Fruit fly (Drosophila melanogaster) S2 (cell line): ENCODE results near the gene Cpr23B.
A peak's percentile ranks its signal among the peaks of the same experiment; 100 is the strongest.

Experiments
- CG8478 ChIP-seq: fragments of >200 bp; optimal IDR thresholded peaks from 2 replicates; lab custom pipeline; 2018
- CTCF ChIP-seq, 2 experiments: fragments of >200 bp; optimal IDR thresholded peaks; 2 replicates each; lab custom pipeline; 2018

The Cpr23B gene

DNA sequence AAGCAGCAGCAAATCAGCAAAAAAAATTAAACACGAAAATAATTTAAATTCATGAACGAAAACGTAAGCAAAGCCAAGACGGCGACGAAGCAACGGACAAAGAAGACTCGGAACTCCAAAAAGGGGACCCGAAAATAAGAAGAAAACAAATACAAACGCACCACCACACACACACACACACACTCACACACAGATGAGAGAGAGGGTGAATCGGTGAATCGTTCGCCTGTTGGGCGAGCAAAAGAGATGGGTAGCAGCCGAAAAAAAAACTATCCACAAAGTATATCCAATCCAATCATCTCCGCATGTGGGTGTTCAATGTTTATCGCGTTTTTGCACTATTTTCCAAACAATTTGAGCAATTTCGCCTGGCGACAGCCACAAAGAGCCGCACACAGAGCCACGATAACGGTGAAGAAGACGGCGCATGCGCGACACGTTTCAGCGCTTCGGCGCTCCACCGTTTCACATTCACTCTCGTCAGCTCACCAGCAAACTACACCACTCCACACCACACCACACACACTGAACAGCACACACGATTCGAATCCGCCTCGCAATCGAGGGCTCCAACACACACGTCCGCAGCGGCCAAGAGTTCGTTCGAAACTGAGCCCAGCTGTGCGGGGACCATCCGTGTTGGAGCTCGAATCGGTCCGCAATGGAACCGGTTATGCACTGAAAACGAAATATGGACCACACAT lies 8.4 kb upstream of the Cpr23B start, which contains the start of gene Duox:
Gene Duox (minus strand): TSS at position 612 of the 704 bp plus-strand sequence.
- TF ChIP-seq CTCF (optimal IDR thresholded peaks at IDR 0.05; lab: Kevin White, UChicago) (no peak), CG8478 (no peak)

DNA sequence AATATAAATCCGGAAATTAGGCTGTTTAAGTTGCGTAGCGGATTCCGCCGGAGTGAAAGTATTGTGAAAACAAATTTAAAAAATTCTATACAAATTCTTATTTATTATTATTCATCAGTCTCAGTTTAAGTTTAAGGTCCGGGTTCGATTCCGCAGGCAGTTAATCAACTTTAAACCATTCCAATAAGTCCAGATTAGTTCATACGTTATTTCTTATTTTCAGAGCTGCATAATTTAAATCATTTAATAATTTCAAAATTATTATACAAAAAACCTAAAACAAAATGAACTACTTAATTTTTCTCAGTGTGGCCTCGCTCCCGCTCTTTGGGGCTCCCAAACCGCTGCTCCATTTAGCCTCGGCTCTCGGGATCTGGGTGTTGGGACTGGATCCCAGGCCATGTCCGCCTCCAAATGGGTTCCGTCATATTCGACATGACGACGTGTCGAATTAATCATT lies 7.8 kb upstream of the Cpr23B start:
- TF ChIP-seq CG8478 (no peak), CTCF (optimal IDR thresholded peaks at IDR 0.05; lab: Kevin White, UChicago) (no peak)

DNA sequence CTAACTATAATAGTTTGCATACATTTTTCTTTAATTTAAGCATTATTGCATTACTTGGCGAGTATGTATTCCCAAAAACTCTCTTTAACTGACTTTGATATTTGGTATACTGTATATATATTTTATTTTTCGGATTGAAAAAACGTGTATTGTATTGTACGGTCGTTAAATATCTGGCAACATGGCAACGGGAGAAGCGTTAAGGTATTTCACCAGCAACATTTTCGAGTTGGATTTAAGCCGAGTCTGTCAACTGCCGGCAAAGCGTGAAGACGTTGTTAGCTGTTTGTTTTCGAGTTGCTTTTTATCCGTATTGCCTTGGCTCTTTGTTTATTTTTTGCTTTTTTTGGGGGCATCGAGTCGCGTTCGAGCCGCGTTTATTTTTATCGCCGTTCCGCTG lies 1.6 kb downstream of the Cpr23B start, which contains the start of gene CG2975:
Gene CG2975 (plus strand): TSS at position 275 of the 400 bp plus-strand sequence.
- no peak for TF ChIP-seq CG8478
- no peak for TF ChIP-seq CTCF (optimal IDR thresholded peaks at IDR 0.05; lab: Kevin White, UChicago)

DNA sequence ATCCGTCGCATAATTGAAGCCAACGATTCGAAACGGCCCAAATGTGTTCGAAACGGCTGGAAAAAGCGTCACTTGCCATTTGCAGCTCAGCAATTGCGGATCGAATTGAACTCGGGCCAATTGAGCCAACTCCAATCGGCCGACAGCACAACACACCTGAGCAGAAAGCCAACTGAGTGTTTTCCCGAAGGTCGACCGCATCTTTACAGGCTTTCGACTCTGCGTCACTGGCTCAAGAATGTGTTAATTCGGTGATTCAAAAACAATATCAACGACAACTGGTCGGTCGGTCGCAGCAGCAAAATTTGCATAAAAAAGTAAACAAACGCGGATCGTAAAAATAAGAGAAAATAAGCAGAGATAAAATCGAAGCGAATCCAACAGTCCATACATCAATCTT lies 2.1 kb downstream of the Cpr23B start:
- no peak for TF ChIP-seq CG8478
- no peak for TF ChIP-seq CTCF (optimal IDR thresholded peaks at IDR 0.05; lab: Kevin White, UChicago)

DNA sequence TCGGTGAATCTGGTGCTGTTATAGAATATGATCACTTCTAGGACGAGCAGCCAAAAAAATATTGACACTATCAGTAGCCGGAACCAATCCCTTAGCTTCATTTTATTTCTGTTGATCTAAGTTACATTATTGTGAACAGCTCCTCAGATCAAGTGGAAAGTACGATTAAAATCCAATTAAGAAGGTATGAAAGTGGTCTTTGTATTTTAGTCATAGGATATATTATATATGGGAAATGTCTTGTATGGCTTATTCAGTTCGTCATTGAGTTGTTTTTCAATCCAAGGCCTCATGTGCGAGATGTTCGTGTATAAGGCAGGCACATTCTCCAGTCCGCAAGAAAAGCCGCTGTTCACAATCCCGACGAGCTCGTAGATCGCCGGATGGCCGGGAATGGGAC lies 6.2 kb downstream of the Cpr23B start, which contains the start of gene CG18558:
Gene CG18558 (minus strand): TSS at position 101 of the 400 bp plus-strand sequence.
- TF ChIP-seq CTCF (optimal IDR thresholded peaks at IDR 0.05; lab: Kevin White, UChicago): no peak

DNA sequence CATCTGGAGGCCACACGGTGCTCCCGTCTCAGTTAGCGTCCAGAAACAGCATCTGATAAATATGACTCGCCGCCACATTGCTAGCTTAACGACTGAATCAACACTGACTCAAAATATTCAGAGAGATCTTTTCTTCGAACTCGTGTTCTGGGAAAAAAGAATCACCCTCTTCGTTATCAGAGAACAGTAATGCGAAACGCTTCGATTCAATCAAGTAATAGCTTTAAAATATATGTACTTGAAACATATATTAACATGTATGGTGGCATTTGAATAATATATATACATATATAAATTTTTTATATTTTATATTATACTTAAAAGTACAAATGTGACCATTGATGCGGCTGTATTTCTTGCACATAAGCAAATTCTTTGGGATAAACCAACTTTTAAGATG lies 7.4 kb downstream of the Cpr23B start, which contains the start of gene CG18557:
Gene CG18557 (minus strand): TSS at position 101 of the 400 bp plus-strand sequence.
- TF ChIP-seq CG8478: no peak
- TF ChIP-seq CTCF (optimal IDR thresholded peaks at IDR 0.05; lab: Kevin White, UChicago): no peak

DNA sequence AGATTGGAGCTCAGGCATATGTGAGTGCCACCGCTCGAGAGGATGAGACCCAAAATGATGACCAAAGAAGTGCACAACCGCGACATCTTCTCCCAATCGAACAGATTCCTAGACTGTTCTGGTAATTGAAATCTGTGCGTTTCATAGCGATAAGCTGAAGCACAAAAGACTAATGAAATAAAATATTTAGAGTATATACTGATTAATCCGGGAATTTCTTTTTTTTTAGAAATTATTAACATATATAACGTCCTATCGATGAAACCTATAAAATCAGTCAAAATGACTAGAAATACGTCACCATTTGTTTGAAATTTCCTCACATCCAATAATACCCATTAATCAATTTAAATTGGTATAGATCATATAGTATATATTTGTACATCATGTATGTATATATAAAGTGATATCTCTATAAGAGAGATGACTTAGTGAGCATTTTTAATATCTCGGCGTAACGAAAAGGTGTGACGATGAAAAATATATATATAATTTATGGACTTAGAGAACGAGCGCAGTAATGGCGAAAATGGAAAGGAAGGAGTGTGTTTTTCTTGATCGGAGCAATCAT lies 9.0 kb downstream of the Cpr23B start, which contains the start of the genes CG3117 and CG2983:
Gene CG3117 (minus strand): TSS at position 101 of the 571 bp plus-strand sequence.
Gene CG2983 (plus strand): TSS at position 521 of the 571 bp plus-strand sequence.
- TF ChIP-seq CG8478: no peak
- no peak for TF ChIP-seq CTCF (optimal IDR thresholded peaks at IDR 0.05; lab: Kevin White, UChicago)

DNA sequence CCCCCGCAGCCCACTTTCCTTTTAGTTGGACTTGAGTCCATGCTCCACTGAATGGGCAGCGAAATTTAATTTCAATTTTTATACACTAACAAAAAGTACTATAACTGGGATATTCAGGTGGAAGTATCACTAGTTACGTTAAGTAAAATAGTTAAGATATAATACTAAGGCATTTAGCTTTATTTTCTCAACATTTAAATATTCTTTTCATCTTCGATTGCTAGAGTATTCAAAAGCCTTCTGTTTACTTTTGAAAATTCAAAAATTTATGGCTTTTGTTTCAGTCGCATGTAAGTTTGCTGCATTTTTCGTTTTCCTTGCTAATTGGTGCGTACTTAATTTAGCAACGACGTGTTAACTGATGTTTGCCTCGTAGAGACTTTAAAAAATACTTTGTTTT lies 13.4 kb downstream of the Cpr23B start:
- no peak for TF ChIP-seq CTCF (optimal IDR thresholded peaks at IDR 0.05; lab: Kevin White, UChicago)
- no peak for TF ChIP-seq CG8478

DNA sequence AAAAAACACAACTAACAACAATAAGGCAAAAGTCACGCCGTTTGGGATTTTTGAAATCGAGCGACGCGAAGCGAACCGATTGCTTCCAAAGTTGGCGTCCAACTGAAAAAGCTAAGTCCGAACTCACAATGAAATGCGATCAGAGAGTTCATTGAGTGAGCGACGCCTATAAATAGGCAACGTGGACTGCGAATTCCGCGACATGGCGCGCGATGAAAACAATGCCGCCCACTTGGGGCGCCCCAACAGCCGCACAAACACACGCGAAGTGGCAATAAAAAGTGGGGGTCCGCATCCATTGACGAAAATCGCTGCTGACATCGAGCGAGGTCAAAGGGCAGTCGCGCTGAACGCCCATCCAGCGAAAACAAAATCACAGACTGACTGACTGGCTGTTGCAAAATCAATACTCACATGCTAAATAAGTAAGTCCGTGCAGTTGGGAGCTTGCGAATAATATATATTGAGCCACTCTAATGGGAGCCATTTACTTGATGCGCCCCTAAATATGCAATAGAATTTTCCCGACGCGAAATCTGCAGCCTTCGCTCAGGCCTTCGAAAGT lies 17.1 kb downstream of the Cpr23B start:
- no peak for TF ChIP-seq CG8478
- TF ChIP-seq CTCF (optimal IDR thresholded peaks at IDR 0.05; lab: Kevin White, UChicago): peak in 1 of 2 experiments; percentile 57

DNA sequence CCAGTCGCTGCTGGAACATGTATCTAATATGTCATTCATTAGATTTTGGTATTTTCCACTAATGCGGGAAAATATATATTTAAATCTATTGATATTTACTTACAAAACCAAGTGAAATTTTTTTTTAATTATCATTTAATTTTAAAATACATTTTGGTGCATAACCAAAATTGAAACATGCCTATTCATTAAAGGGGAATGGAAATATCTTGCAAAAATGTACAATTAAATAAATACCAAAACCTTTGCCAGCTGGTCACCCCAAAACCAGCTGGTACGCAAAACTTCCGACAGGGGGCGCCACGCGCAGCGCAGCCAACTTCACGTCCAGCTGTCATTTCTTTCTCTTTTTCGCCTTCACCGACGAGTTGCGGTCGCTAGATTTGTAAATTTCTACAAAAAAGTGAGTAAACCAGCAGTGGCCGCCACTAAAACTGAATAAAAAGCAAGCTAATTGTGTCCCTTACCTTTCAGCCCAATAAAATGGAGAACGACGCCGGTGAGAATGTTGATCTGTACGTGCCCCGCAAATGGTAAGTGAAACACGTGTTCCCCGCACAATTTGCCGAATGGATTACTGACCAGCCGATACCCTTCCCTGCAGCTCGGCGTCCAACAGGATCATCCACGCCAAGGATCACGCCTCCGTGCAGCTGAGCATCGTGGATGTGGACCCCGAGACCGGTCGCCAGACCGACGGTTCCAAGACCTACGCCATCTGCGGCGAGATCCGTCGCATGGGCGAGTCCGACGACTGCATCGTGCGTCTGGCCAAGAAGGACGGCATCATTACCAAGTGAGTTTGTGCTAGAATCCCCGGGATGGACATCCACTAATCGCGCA lies 17.8 kb downstream of the Cpr23B start, which contains the start of the genes CG3104 and RpS21:
Gene CG3104 (minus strand): TSS at position 6 of the 843 bp plus-strand sequence.
Gene RpS21 (plus strand): TSS at position 298 of the 843 bp plus-strand sequence.
- TF ChIP-seq CG8478 (no peak), CTCF (optimal IDR thresholded peaks at IDR 0.05; lab: Kevin White, UChicago) (peak; percentile 92 to 95)

DNA sequence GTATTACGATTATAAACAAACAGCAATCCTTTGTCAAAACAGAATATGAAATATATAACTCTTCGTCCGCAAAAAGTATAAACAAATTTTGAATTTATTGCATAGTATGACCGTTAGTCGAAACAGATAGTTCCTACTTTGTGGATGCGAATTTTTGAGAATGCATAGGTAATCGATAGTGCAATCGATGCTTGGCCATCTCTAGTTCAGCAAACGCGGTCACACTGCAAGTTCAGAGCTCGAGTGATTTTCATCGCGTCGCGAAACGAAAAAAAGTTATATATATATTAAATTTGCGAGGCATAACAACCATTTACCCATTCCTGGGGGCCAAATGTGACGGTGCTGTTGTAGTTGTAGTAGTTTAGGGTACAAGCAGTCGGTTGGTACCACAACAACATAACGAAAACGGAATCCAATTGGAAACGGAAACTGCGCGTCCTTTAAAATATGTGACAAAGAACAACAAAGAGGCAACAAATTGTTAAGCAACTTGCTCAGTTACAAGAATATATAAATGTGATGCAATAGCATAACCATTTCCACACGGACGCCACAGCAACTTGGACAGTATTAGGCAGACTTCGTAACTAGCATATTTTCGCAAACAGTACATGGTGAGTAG lies 18.9 kb downstream of the Cpr23B start, which contains the start of gene CG2991:
Gene CG2991 (plus strand): TSS at position 205 of the 625 bp plus-strand sequence.
- TF ChIP-seq CTCF (optimal IDR thresholded peaks at IDR 0.05; lab: Kevin White, UChicago) (peak; percentile 7 to 57), CG8478 (no peak)

DNA sequence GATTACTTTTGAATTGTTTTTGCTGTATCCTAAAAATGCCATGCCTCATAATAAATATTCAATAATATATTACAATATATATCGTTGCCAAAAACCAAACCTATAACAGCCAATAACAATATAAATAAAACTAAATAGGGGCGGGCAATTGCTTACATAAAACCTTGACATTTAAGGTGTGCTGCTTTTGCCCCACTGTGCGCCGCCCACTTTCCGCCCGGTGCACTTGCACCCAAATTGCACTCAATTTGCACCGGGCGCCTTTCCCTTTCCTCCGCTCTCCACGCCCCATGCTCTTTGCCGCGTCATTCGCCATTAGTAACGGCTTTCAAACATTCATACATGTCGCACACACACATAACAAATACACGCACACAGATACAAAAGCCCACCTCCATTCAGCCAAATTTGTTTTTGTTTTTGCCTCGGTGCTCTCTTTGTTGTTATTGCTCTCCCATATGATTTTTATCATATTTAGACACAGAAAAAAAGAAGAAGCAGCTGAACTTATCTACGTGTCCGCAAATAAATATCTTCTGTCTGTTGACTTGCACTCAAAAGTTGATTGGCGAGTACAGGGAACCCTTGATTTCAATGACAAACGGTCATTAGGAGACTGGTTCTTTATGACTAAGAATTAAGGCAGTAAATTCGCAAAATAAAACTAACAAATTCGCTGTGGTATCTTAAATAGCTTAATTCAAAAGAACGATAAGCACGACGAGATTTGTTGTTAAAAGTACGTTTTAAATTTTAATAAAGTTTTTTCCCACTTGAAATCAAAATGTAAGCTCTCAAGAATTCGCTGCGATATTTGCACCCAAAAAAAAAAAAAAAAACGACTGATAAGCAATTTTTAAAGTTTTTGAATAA lies 19.9 kb downstream of the Cpr23B start:
- TF ChIP-seq CG8478: no peak
- no peak for TF ChIP-seq CTCF (optimal IDR thresholded peaks at IDR 0.05; lab: Kevin White, UChicago)
